Worm (Caenorhabditis elegans) whole organism, L3 larva: ENCODE results near the gene gst-32.

Experiments
- R02D3.7 ChIP-seq: fragments of 150-350 bp; optimal IDR thresholded peaks from 2 replicates; lab custom pipeline; 2014; ENCODE audit warnings: missing biosample characterization, missing genetic modification characterization
- ZK546.5 ChIP-seq: sonication (generic microtip); optimal IDR thresholded peaks from 2 replicates; lab custom pipeline; 2017; ENCODE audit warnings: missing biosample characterization, missing genetic modification characterization
- aly-2 ChIP-seq: fragments of 150-350 bp; optimal IDR thresholded peaks from 2 replicates; lab custom pipeline; 2014; ENCODE audit warnings: missing biosample characterization, missing genetic modification characterization
- ceh-28 ChIP-seq: fragments of 150-350 bp; optimal IDR thresholded peaks from 2 replicates; lab custom pipeline; 2014; ENCODE audit warnings: missing biosample characterization, missing genetic modification reagents, missing genetic modification characterization
- ceh-82 ChIP-seq: fragments of 150-350 bp; optimal IDR thresholded peaks from 2 replicates; lab custom pipeline; 2014; ENCODE audit warnings: missing biosample characterization, missing genetic modification characterization
- mdl-1 ChIP-seq: fragments of 150-350 bp; optimal IDR thresholded peaks from 2 replicates; lab custom pipeline; 2014; ENCODE audit warnings: missing biosample characterization, missing genetic modification characterization
- snpc-4 ChIP-seq: fragments of 150-350 bp; optimal IDR thresholded peaks from 2 replicates; lab custom pipeline; 2014; ENCODE audit warnings: missing biosample characterization, missing genetic modification characterization
- unc-39 ChIP-seq: sonication (generic microtip); optimal IDR thresholded peaks from 4 replicates; lab custom pipeline; 2017; ENCODE audit warnings: missing biosample characterization, missing genetic modification characterization
- unc-62 ChIP-seq: fragments of 150-350 bp; sonication (generic microtip); optimal IDR thresholded peaks from 4 replicates; lab custom pipeline; 2014; ENCODE audit warnings: missing biosample characterization, missing genetic modification reagents, missing genetic modification characterization
- ztf-11 ChIP-seq: fragments of 150-350 bp; optimal IDR thresholded peaks from 2 replicates; lab custom pipeline; 2014; ENCODE audit warnings: missing biosample characterization, missing genetic modification characterization

DNA sequence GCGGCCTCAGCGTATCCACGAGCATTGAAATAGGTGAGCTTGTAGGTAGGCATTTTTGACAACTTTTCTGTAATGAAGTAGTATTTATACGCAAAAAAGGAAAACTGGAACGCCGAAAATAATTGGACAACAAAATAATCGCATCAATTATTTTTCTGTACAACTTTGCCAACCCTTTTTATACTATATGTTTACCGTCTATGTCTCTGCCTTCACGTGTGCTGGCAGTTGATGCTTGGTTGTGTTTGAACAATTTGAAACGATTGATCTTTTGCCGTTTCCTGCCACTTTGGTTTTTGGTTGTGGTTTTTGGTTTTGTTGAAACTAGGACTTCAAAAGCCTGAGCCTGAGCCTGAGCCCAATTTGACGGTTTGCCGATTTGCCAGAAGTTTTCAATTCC, 11.1 kb downstream of the gst-32 start, which contains the start of gene gst-28:
- TF ChIP-seq ztf-11 (tag; lab: Kevin White, UChicago), result no peak
- no peak for TF ChIP-seq ceh-82 (tag; lab: Kevin White, UChicago)
- no peak for TF ChIP-seq snpc-4 (tag; lab: Kevin White, UChicago)
- TF ChIP-seq R02D3.7 (tag; lab: Kevin White, UChicago), result no peak
- TF ChIP-seq ZK546.5 (tag; lab: Kevin White, UChicago), result no peak
- no peak for TF ChIP-seq ceh-28 (tag; lab: Kevin White, UChicago)
- no peak for TF ChIP-seq aly-2
- TF ChIP-seq unc-39 (tag; lab: Kevin White, UChicago), result no peak
- no peak for TF ChIP-seq mdl-1 (tag; lab: Kevin White, UChicago)
- no peak for TF ChIP-seq unc-62 (GFP tag; lab: Kevin White, UChicago)
